Worm (Caenorhabditis elegans): ENCODE data around the gene srh-301.

The srh-301 gene

ce11 chrV:17870569-17870968 is 45.9 kb downstream of the srh-301 start, which contains the start of gene csn-1:
Gene csn-1 (minus strand): TSS chrV:17870651.
- no peak for TF ChIP-seq blmp-1 (tag; optimal IDR thresholded peaks at IDR 0.05)
- TF ChIP-seq snpc-4 (tag; optimal IDR thresholded peaks at IDR 0.05), result no peak
- no peak for TF ChIP-seq ceh-43 (GFP tag; optimal IDR thresholded peaks at IDR 0.05)
- TF ChIP-seq ceh-83 (GFP tag; optimal IDR thresholded peaks at IDR 0.05), result no peak
- TF ChIP-seq nhr-28 (tag; optimal IDR thresholded peaks at IDR 0.05), result no peak
- no peak for TF ChIP-seq elt-1 (tag; optimal IDR thresholded peaks at IDR 0.05; ENCODE audit: borderline replicate concordance, insufficient read depth)

DNA sequence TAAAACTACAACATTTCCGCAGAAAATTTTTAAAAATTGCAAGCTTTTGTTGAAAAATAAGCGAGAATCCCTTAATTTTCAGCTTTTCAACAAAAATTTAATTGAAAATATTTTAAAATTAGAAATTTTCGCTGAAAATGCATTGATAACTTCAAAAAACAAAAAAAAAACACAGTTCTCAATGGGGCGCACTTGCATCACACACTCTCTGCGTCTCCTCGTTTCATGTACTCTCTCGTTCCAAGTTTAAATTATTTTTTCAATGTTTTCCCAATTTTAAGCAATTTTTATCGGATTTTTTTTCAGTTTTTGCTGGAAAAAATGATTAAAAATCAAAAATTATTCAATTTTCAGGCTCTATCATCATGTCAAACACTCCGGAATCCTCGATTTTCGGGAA is 46.3 kb downstream of the srh-301 start, which contains the start of gene phf-14:
Gene phf-14, plus strand, starts transcription at position 345 of the 400 bp plus-strand sequence.
- no peak for TF ChIP-seq hlh-1 (tag; optimal IDR thresholded peaks at IDR 0.05)
- TF ChIP-seq pha-4 (tag; optimal IDR thresholded peaks at IDR 0.05), result peak; percentile 5
- no peak for TF ChIP-seq blmp-1 (tag; optimal IDR thresholded peaks at IDR 0.05)

Data from whole organism, mixed stage, embryonic.